Worm (Caenorhabditis elegans): Measurements from ENCODE around the gene Y60C6A.2.
"Not testable (repeated sequence)": the region's sequence is repeated elsewhere in the genome, so short reads cannot be mapped to it uniquely, and the experiment has no call there.

The Y60C6A.2 gene

ce11 chrV:4769633-4770032, 15.6 kb downstream of the Y60C6A.2 start, which contains the start of gene C18G1.9:
Gene C18G1.9, minus strand, starts transcription at chrV:4769733.
- no peak for TF ChIP-seq Y105C5A.15 (GFP tag; IDR thresholded peaks at IDR 0.05)
- TF ChIP-seq lin-15B (tag; optimal IDR thresholded peaks at IDR 0.05): no peak
- TF ChIP-seq dpl-1 (GFP tag; optimal IDR thresholded peaks at IDR 0.05): no peak
- no peak for TF ChIP-seq hmg-1.1 (GFP tag; IDR thresholded peaks at IDR 0.05)
- no peak for TF ChIP-seq lim-7 (GFP tag; IDR thresholded peaks at IDR 0.05)
- TF ChIP-seq daf-8 (GFP tag; IDR thresholded peaks at IDR 0.05): no peak
- no peak for TF ChIP-seq zip-2 (tag; optimal IDR thresholded peaks at IDR 0.05)
- TF ChIP-seq attf-4 (tag; optimal IDR thresholded peaks at IDR 0.05): no peak
- TF ChIP-seq snpc-4 (tag; optimal IDR thresholded peaks at IDR 0.05): no peak
- TF ChIP-seq dmd-9 (GFP tag; IDR thresholded peaks at IDR 0.05): no peak
- TF ChIP-seq fos-1 (tag; optimal IDR thresholded peaks at IDR 0.05): no peak
- TF ChIP-seq zfp-2 (tag; optimal IDR thresholded peaks at IDR 0.05): no peak
- no peak for TF ChIP-seq lir-3 (tag; optimal IDR thresholded peaks at IDR 0.05)

ce11 chrV:4766501-4766900, 18.7 kb downstream of the Y60C6A.2 start, which contains the start of gene C18G1.8:
Gene C18G1.8, minus strand, starts transcription at chrV:4766601.
- no peak for TF ChIP-seq nhr-76 (tag; optimal IDR thresholded peaks at IDR 0.05)

ce11 chrV:4760674-4761073, 24.6 kb downstream of the Y60C6A.2 start, which contains the start of gene bgnt-1.4:
Gene bgnt-1.4, plus strand, starts transcription at chrV:4760974.
- TF ChIP-seq madf-5 (GFP tag; IDR thresholded peaks at IDR 0.05); pqm-1 (tag; optimal IDR thresholded peaks at IDR 0.05); ceh-82 (tag; optimal IDR thresholded peaks at IDR 0.05): not testable (repeated sequence)

ce11 chrV:4758540-4758939, 26.7 kb downstream of the Y60C6A.2 start:
- no peak for TF ChIP-seq T26A8.4 (GFP tag; IDR thresholded peaks at IDR 0.05)
- no peak for TF ChIP-seq dve-1 (tag; optimal IDR thresholded peaks at IDR 0.05; ENCODE audit: insufficient read depth)
- TF ChIP-seq lin-38 (GFP tag; IDR thresholded peaks at IDR 0.05): peak; percentile 49; the same call in 1 of the 2 replicates

ce11 chrV:4758019-4758418, 27.2 kb downstream of the Y60C6A.2 start:
- peak; percentile 86 for TF ChIP-seq set-16 (GFP tag; IDR thresholded peaks at IDR 0.05)
- no peak for TF ChIP-seq skn-1 (tag; optimal IDR thresholded peaks at IDR 0.05)
- TF ChIP-seq ces-1 (GFP tag; optimal IDR thresholded peaks at IDR 0.05): no peak
- TF ChIP-seq zip-2 (tag; optimal IDR thresholded peaks at IDR 0.05): no peak
- no peak for TF ChIP-seq aly-2 (tag; optimal IDR thresholded peaks at IDR 0.05)
- TF ChIP-seq unc-130 (GFP tag; optimal IDR thresholded peaks at IDR 0.05): no peak
- no peak for TF ChIP-seq T26A8.4 (GFP tag; IDR thresholded peaks at IDR 0.05)
- TF ChIP-seq dmd-8 (GFP tag; IDR thresholded peaks at IDR 0.05): peak; percentile 51; the same call in 1 of the 2 replicates

ce11 chrV:4755308-4756029, 29.8 kb downstream of the Y60C6A.2 start, which contains the start of gene pgl-3:
Gene pgl-3, plus strand, starts transcription at chrV:4755979.
- no peak for TF ChIP-seq sdz-12 (GFP tag; optimal IDR thresholded peaks at IDR 0.05)
- TF ChIP-seq dmd-8 (GFP tag; IDR thresholded peaks at IDR 0.05): 0 out of 2 replicates have a peak, but pooled peaks have one; percentile 48
- TF ChIP-seq nhr-41 (GFP tag; IDR thresholded peaks at IDR 0.05): no peak
- no peak for TF ChIP-seq gei-8 (GFP tag; optimal IDR thresholded peaks at IDR 0.05)
- TF ChIP-seq Y48G9A.11 (GFP tag; IDR thresholded peaks at IDR 0.05): no peak
- peak; percentile 6 for TF ChIP-seq unc-130 (GFP tag; optimal IDR thresholded peaks at IDR 0.05)
- peak; percentile 67 for TF ChIP-seq F49E8.2 (tag; optimal IDR thresholded peaks at IDR 0.05; ENCODE audit: borderline replicate concordance)
- no peak for TF ChIP-seq F37D6.2 (tag; optimal IDR thresholded peaks at IDR 0.05)
